Worm (Caenorhabditis elegans) whole organism, early embryonic: ENCODE measurements around the gene fbxa-56.

Source experiments
- B0310.2 ChIP-seq: sonication (generic microtip); optimal IDR thresholded peaks from 2 replicates; lab custom pipeline; 2016; ENCODE audit warnings: mild to moderate bottlenecking, missing genetic modification characterization, missing compliant biosample characterization
- aly-1 ChIP-seq: sonication (generic microtip); optimal IDR thresholded peaks from 2 replicates; lab custom pipeline; 2016; ENCODE audit warnings: missing genetic modification characterization, missing compliant biosample characterization
- ama-1 ChIP-seq: fragments of 150-350 bp; optimal IDR thresholded peaks from 2 replicates; lab custom pipeline; 2014
- ceh-13 ChIP-seq: fragments of 200-800 bp; sonication (Bioruptor generic); optimal IDR thresholded peaks from 2 replicates; lab custom pipeline; 2018; ENCODE audit warnings: mild to moderate bottlenecking, missing genetic modification characterization, missing compliant biosample characterization
- hmbx-1 ChIP-seq: sonication (generic microtip); optimal IDR thresholded peaks from 2 replicates; lab custom pipeline; 2016; ENCODE audit warnings: mild to moderate bottlenecking, missing genetic modification characterization, missing compliant biosample characterization
- hnd-1 ChIP-seq: sonication (generic microtip); optimal IDR thresholded peaks from 2 replicates; lab custom pipeline; 2016; ENCODE audit warnings: missing genetic modification characterization, missing compliant biosample characterization
- sea-1 ChIP-seq: fragments of 200-800 bp; sonication (Bioruptor generic); conservative IDR thresholded peaks from 2 replicates; pipeline ENCODE4 v1.3.6; 2022; ENCODE audit warnings: missing genetic modification characterization, missing compliant biosample characterization
- tra-4 ChIP-seq: sonication (generic microtip); optimal IDR thresholded peaks from 2 replicates; lab custom pipeline; 2017; ENCODE audit warnings: missing genetic modification characterization, missing compliant biosample characterization

DNA sequence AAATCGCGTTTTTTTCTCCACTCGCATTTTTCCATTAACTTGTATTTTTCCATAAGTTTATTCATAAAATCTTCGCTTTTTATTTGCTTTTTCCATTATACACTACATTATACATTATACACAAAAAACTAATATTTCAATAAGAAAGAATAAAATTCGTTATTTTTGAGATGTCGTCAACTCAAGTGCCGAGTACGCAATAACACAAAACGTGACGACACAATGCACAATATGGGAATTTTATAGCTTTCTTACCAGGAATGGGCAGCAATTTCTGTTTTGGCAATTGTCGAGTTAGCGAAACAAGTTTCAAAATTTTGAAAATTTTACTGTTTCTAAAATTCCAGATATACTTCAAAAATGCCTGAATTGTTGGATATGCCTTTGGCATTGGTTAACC, 14.3 kb upstream of the fbxa-56 start, which contains the start of gene fbxa-10:
- TF ChIP-seq hnd-1 (tag; lab: Kevin White, UChicago): no peak
- TF ChIP-seq hmbx-1 (tag; lab: Kevin White, UChicago): no peak
- TF ChIP-seq ama-1 (lab: Kevin White, UChicago): no peak
- no peak for TF ChIP-seq sea-1 (GFP tag; lab: Robert Waterston, UW)
- no peak for TF ChIP-seq ceh-13 (GFP tag; lab: Kevin White, UChicago)
- TF ChIP-seq B0310.2 (tag; lab: Kevin White, UChicago): no peak
- no peak for TF ChIP-seq tra-4 (tag; lab: Kevin White, UChicago)
- TF ChIP-seq aly-1 (tag; lab: Kevin White, UChicago): no peak
